Worm (Caenorhabditis elegans) whole organism, mixed stage, embryonic: Measurements from ENCODE around the gene sta-2.

Experiments used
- cnd-1 ChIP-seq: fragments of 200-800 bp; sonication (Bioruptor generic); optimal IDR thresholded peaks from 2 replicates; lab custom pipeline; 2018; ENCODE audit warnings: mild to moderate bottlenecking, missing genetic modification characterization, missing compliant biosample characterization
- elt-3 ChIP-seq: fragments of 150-350 bp; optimal IDR thresholded peaks from 2 replicates; lab custom pipeline; 2014; ENCODE audit warnings: missing biosample characterization, missing genetic modification characterization
- mls-2 ChIP-seq: sonication (generic microtip); optimal IDR thresholded peaks from 2 replicates; lab custom pipeline; 2016; ENCODE audit warnings: mild to moderate bottlenecking, missing genetic modification characterization, moderate library complexity, missing compliant biosample characterization
- nhr-12 ChIP-seq: fragments of 150-350 bp; optimal IDR thresholded peaks from 2 replicates; lab custom pipeline; 2014; ENCODE audit warnings: missing biosample characterization, missing genetic modification characterization
- nhr-237 ChIP-seq: fragments of 150-350 bp; optimal IDR thresholded peaks from 2 replicates; lab custom pipeline; 2014; ENCODE audit warnings: missing biosample characterization, missing genetic modification characterization
- nhr-28 ChIP-seq: fragments of 150-350 bp; optimal IDR thresholded peaks from 2 replicates; lab custom pipeline; 2014; ENCODE audit warnings: missing biosample characterization, missing genetic modification characterization
- nhr-76 ChIP-seq: sonication (generic microtip); optimal IDR thresholded peaks from 2 replicates; lab custom pipeline; 2017; ENCODE audit warnings: missing biosample characterization, missing genetic modification characterization
- pha-4 ChIP-seq: fragments of 150-350 bp; optimal IDR thresholded peaks from 2 replicates; lab custom pipeline; 2018; ENCODE audit warnings: missing biosample characterization, missing genetic modification reagents, missing genetic modification characterization
- snpc-4 ChIP-seq: fragments of 150-350 bp; optimal IDR thresholded peaks from 2 replicates; lab custom pipeline; 2014; ENCODE audit warnings: missing biosample characterization, missing genetic modification characterization
- unc-39 ChIP-seq: fragments of 150-350 bp; optimal IDR thresholded peaks from 2 replicates; lab custom pipeline; 2014; ENCODE audit warnings: missing biosample characterization, missing genetic modification characterization
- ztf-11 ChIP-seq: fragments of 150-350 bp; optimal IDR thresholded peaks from 2 replicates; lab custom pipeline; 2014; ENCODE audit warnings: missing biosample characterization, missing genetic modification characterization

ce11 chrV:9750308-9750707 lies 9.3 kb downstream of the sta-2 start, which contains the start of gene F58E6.4:
- no peak for TF ChIP-seq nhr-237 (tag; lab: Kevin White, UChicago)
- TF ChIP-seq cnd-1 (tag; lab: Kevin White, UChicago) = no peak
- TF ChIP-seq ztf-11 (tag; lab: Kevin White, UChicago) = no peak
- no peak for TF ChIP-seq pha-4 (tag; lab: Kevin White, UChicago)
- no peak for TF ChIP-seq unc-39 (tag; lab: Kevin White, UChicago)
- no peak for TF ChIP-seq nhr-76 (tag; lab: Kevin White, UChicago)
- TF ChIP-seq nhr-12 (tag; lab: Kevin White, UChicago) = no peak
- no peak for TF ChIP-seq nhr-28 (tag; lab: Kevin White, UChicago)
- TF ChIP-seq elt-3 (tag; lab: Kevin White, UChicago) = no peak
- no peak for TF ChIP-seq mls-2
- TF ChIP-seq snpc-4 (tag; lab: Kevin White, UChicago) = no peak
